Fruit fly (Drosophila melanogaster): ENCODE data around the gene CG3337.

DNA sequence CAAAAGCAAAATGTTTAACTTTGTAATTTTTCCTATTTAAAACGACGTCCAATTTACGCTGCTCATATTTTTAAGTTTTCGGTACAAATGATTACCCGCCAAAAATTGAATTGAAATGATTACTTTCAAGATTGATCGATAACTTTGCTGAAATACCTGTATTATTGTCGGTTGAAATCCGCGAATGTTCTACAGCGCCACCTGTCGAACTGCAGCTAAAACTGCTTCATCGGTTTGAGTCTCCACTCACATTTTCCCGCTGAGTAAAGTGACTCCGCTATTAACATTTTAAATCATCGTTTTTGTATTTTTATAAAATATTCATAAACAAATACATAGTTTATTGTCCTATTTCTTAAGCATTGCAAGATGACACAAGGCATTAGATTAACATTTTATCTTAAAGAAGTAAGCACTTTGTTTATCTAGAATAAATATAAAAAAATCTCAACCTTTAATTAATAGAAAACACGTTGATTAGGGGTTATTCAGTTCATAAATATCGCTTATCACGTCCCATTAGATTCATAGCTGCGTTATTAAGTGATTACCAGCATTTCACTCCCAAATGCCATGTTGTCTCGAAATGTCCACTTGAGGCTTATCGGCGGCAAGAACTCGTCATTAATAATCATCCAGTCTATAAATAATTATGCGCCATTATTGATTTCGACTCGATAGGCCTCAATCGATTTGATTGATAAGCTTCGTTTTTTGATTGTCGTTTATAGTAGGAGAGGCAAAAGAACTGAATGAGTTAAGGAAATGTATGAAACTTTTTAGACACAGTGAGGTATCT lies 43.6 kb downstream of the CG3337 start:
- TF ChIP-seq achi (GFP tag; optimal IDR thresholded peaks at IDR 0.05) (no peak), fkh (GFP tag; optimal IDR thresholded peaks at IDR 0.05) (no peak), Ets21C (GFP tag; optimal IDR thresholded peaks at IDR 0.05) (no peak), CG6163 (GFP tag; IDR thresholded peaks at IDR 0.05) (no peak), Sox102F (GFP tag; optimal IDR thresholded peaks at IDR 0.05) (no peak), Met (GFP tag; optimal IDR thresholded peaks at IDR 0.05) (no peak), dsx (GFP tag; optimal IDR thresholded peaks at IDR 0.05; ENCODE audit: poor library complexity, severe bottlenecking) (no peak)
